Fruit fly (Drosophila melanogaster): ENCODE measurements around the gene CG31810.

Gene CG31810

dm6 chr2L:16887660-16888573, 35.7 kb upstream of the CG31810 start, which contains the start of the genes osi and tweek (continued):
- TF ChIP-seq HLHmδ (GFP tag; optimal IDR thresholded peaks at IDR 0.05), result no peak
- TF ChIP-seq CG12299 (tag; optimal IDR thresholded peaks at IDR 0.05), result no peak
- TF ChIP-seq CG11695 (GFP tag; IDR thresholded peaks at IDR 0.05), result no peak
- no peak for TF ChIP-seq abd-A (tag; optimal IDR thresholded peaks at IDR 0.05)
- TF ChIP-seq tio (GFP tag; optimal IDR thresholded peaks at IDR 0.05), result peak; percentile 88
- peak; percentile 11 for TF ChIP-seq CG15269 (tag; optimal IDR thresholded peaks at IDR 0.05)
- no peak for TF ChIP-seq CG17359 (tag; optimal IDR thresholded peaks at IDR 0.05)
- peak; percentile 56 for TF ChIP-seq Bteb2 (GFP tag; optimal IDR thresholded peaks at IDR 0.05)
- peak; percentile 8 for TF ChIP-seq CG10979 (tag; optimal IDR thresholded peaks at IDR 0.05)
- TF ChIP-seq Ssrp (tag; optimal IDR thresholded peaks at IDR 0.05), result no peak
- TF ChIP-seq zfh1 (GFP tag; IDR thresholded peaks at IDR 0.05), result no peak
- no peak for TF ChIP-seq gcm (GFP tag; optimal IDR thresholded peaks at IDR 0.05)
- no peak for TF ChIP-seq bsh (GFP tag; optimal IDR thresholded peaks at IDR 0.05)
- TF ChIP-seq CG11398 (GFP tag; optimal IDR thresholded peaks at IDR 0.05), result no peak
- TF ChIP-seq tll (GFP tag; optimal IDR thresholded peaks at IDR 0.05), result peak in 1 of 2 experiments; percentile 62
- TF ChIP-seq Nf-YC (tag; optimal IDR thresholded peaks at IDR 0.05), result no peak
- no peak for TF ChIP-seq TFAM (GFP tag; optimal IDR thresholded peaks at IDR 0.05)
- TF ChIP-seq wek (GFP tag; optimal IDR thresholded peaks at IDR 0.05), result peak; percentile 55
- no peak for TF ChIP-seq CG11247 (GFP tag; IDR thresholded peaks at IDR 0.05)
- peak; percentile 37 for TF ChIP-seq CG30431 (GFP tag; optimal IDR thresholded peaks at IDR 0.05)
- peak; percentile 46 for TF ChIP-seq Max (GFP tag; optimal IDR thresholded peaks at IDR 0.05)
- TF ChIP-seq luna (GFP tag; optimal IDR thresholded peaks at IDR 0.05), result no peak
- TF ChIP-seq Med (GFP tag), result peak; percentile 82
- TF ChIP-seq danr (GFP tag; IDR thresholded peaks at IDR 0.05), result no peak
- TF ChIP-seq stc (GFP tag; IDR thresholded peaks at IDR 0.05), result no peak
- TF ChIP-seq CG17829 (tag; optimal IDR thresholded peaks at IDR 0.05), result peak; percentile 60
- TF ChIP-seq CG2712 (tag; optimal IDR thresholded peaks at IDR 0.05), result no peak
- TF ChIP-seq nerfin-1 (tag; optimal IDR thresholded peaks at IDR 0.05), result peak; percentile 26
- TF ChIP-seq Kr (GFP tag; optimal IDR thresholded peaks at IDR 0.05), result no peak
- peak in 1 of 2 experiments; percentile 38 for TF ChIP-seq Hr51 (GFP tag; optimal IDR thresholded peaks at IDR 0.05)
- TF ChIP-seq CG6272 (GFP tag; IDR thresholded peaks at IDR 0.05), result peak; percentile 39
- peak; percentile 63 for TF ChIP-seq HLH54F (GFP tag; optimal IDR thresholded peaks at IDR 0.05)
- TF ChIP-seq CG10462 (GFP tag; optimal IDR thresholded peaks at IDR 0.05), result peak; percentile 24
- TF ChIP-seq NC2α (GFP tag; optimal IDR thresholded peaks at IDR 0.05), result no peak
- TF ChIP-seq nmo (GFP tag; optimal IDR thresholded peaks at IDR 0.05), result peak; percentile 77
- peak; percentile 34 for TF ChIP-seq stwl (tag; optimal IDR thresholded peaks at IDR 0.05)
- no peak for TF ChIP-seq aop (GFP tag; IDR thresholded peaks at IDR 0.05)
- no peak for TF ChIP-seq Antp (GFP tag; optimal IDR thresholded peaks at IDR 0.05)
- TF ChIP-seq CG6654 (GFP tag; optimal IDR thresholded peaks at IDR 0.05), result no peak
- no peak for TF ChIP-seq CG30020 (tag; optimal IDR thresholded peaks at IDR 0.05)
- peak; percentile 76 for TF ChIP-seq lmd (GFP tag; IDR thresholded peaks at IDR 0.05)
- no peak for TF ChIP-seq scrt (GFP tag; optimal IDR thresholded peaks at IDR 0.05)
- TF ChIP-seq Eip74EF (GFP tag; optimal IDR thresholded peaks at IDR 0.05), result no peak
- no peak for TF ChIP-seq CG12071 (GFP tag; optimal IDR thresholded peaks at IDR 0.05)
- peak; percentile 25 for TF ChIP-seq Myb (GFP tag; optimal IDR thresholded peaks at IDR 0.05)
- TF ChIP-seq CG4820 (GFP tag; optimal IDR thresholded peaks at IDR 0.05), result peak; percentile 47
- TF ChIP-seq grn (GFP tag; optimal IDR thresholded peaks at IDR 0.05), result peak; percentile 32
